Fruit fly (Drosophila melanogaster) S2 (cell line): ENCODE data around the gene jar.

Experiments used
- CG8478 ChIP-seq: fragments of >200 bp; optimal IDR thresholded peaks from 2 replicates; lab custom pipeline; 2018
- CTCF ChIP-seq, 2 experiments: fragments of >200 bp; optimal IDR thresholded peaks; 2 replicates each; lab custom pipeline; 2018

- TF ChIP-seq CG8478 (lab: Kevin White, UChicago) (no peak), CTCF (optimal IDR thresholded peaks at IDR 0.05; lab: Kevin White, UChicago) (peak; percentile 3 to 29)
These were observed 18.8 kb upstream of the jar start, which contains the start of the genes CG34290 and Uck for dm6 chr3R:24289768-24290349.
